Fruit fly (Drosophila melanogaster) ovary, adult (tissue): ENCODE results near the gene CG43993.

Experiments
- CG17801 ChIP-seq: fragments of 200-800 bp; optimal IDR thresholded peaks from 2 replicates; lab custom pipeline; 2019; ENCODE audit warnings: missing biosample characterization, mild to moderate bottlenecking, missing genetic modification characterization, moderate library complexity; ENCODE audit not compliant: partially characterized antibody

Gene CG43993

DNA sequence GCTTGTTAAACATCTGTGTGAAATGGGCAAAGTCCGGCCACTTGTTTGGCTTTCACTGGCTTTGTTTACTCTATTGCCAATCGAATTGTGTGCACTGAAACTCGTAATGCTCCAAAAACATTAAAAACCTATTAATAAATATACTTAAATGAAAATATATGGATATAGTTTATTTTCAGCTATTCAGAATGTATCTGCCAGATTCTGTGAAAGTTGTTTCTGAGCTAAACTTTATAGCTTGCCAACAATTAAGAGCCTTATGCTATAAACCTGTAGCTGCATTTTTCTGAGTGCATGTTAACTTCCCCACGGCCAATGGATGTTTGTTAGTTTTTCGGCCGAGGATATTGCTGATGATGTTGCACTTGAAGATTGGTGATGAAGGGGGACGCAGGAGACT lies 27.7 kb downstream of the CG43993 start:
- TF ChIP-seq CG17801, result no peak

DNA sequence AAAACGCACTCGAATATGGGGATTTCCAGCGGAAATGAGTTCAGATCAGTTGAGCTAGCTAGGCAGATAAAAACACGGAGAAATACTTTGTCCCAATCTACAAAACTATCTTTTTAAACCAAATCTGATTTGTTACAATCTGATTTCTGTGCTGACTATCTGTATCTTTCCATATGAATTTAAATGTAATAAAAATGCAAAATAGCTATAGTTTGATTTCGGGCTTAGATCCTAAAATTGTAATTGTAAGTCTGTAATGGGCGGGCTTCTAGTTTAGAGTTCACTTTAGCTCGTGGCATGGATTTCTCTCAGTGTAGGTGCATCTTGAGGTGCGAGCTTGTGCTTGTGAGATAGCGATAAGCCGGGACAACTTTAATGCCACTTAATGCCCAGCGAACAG lies 29.9 kb downstream of the CG43993 start:
- no peak for TF ChIP-seq CG17801

DNA sequence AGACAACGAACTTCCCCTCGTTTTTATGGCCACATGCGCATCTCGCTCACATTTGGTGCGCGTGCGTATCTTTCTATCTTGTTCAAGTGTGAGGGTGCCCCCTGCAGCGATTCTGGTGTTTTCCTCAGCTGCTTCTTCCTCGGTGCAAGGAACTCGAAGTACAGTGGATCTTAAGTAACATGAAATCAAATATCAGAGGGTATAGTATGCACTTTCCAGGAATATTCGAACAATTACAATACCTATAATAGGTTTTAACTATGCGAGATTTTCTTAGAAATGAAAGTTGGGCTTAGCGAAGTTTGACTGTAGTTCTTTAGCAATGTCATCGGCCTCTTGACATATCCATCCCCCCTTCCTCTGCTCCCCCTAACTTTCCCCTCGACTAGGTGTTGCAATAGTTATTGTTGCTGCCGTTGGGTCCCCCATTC lies 30.4 kb downstream of the CG43993 start:
- no peak for TF ChIP-seq CG17801

DNA sequence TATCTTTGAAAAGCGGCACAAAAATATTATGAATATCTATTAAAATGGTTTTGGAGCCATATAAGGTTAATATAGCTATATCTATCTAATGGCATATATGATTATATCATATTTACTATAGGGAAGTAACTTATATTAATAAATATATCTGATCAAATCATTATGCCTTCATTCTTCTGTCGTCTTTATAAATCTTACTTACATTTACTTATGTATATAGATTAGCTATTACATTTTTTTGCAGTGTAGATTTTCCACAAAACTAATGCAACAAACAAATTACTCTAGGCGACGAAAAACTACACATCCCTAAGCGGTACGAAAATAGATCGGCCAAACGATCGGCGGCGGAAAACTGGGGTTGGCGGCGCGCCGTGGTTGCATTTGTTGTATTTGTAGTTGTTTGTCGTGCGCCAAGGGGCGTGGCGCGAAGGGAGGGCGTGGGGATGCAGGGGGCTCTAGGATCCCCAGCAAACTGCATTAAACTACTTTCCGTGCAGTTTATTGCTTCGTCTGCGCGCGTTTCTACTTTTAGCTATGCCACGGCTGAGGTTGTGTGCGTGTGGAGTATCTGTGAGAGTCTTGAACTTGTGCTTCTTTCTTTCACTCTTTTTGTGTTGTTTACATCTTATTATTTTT lies 31.2 kb downstream of the CG43993 start:
- no peak for TF ChIP-seq CG17801

DNA sequence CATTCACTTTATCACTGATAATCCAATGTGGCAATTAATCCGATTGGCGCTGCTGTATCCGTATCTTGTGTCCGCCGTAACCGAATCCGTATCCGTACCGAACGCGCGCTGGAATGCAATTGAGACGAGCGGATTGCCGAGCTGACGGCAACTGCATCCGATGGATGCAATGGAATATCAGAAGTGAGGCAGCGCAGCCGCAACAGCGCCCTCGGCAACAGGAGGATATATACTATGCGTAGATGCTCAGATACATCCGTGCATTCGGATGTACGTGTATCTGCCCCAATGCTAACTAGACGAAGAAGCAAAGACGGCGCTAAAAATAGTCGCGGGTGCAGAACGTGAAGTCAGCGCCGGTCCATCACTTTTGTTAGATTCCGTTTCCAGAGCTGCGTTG lies 32.4 kb downstream of the CG43993 start, which contains the start of gene rols:
TSS of gene rols (minus strand) at position 101 of the 400 bp plus-strand sequence.
- no peak for TF ChIP-seq CG17801

DNA sequence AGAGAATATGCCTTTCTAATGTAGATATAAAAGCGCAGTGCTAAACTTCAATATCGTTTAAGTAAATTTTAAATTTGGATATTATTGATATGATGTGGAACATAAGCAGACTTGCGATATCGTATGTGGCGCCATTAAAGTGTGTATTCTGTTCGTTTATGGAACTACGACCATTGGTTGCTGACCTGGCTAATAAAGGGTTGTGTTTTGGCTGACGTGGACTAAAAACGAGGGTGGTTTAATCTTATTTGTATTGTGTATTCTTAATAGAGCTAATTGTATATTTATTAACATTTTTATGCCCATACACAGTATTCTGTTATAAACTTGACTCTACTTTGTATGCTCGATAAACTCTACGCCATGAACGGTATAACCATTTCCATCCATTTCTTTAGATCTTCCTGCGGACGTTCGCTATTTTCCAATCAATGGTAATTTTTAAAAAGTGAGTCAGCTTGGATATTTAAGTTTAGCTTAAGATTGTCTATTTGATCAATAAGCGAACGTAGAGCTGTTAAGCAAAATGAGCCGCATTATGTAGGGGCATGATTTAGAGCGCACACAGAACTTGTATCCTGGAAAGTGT lies 34.4 kb downstream of the CG43993 start:
- TF ChIP-seq CG17801, result no peak

DNA sequence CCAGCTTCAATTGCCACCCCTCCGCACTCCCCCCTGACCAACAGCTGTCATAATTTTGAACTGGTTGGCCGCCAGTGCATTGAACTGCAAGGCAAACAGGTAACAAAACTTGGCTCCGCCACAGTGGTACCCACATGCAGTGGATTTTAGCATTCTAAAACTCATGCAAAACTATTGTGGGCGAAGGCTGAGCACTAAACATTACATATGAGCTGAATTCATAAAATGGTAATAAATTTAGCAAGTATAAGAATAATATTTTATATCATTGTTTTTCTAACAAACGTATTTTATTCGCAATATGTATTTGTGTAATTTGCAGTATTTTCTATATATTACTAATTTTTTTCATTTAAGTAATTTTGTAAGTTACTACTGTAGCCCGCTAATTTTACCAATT lies 40.0 kb downstream of the CG43993 start:
- no peak for TF ChIP-seq CG17801

DNA sequence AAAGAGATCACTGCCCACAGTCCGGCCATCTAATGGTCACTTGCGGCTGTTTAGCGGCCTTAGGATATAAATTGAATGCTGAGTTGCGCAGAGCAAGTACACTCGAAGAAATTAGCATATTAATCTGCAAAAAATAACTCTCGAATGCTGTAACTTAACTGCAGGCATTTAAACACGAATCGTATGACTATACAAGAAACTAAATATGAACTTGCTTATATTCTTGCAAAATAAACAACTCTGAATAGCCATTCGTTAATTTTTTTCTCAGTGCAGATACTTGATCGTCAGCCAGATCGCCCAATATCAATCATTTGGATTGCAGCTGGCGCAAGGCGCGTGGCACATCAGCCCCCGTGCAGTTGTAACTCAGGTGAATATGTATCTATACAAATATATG lies 40.7 kb downstream of the CG43993 start:
- TF ChIP-seq CG17801, result no peak

DNA sequence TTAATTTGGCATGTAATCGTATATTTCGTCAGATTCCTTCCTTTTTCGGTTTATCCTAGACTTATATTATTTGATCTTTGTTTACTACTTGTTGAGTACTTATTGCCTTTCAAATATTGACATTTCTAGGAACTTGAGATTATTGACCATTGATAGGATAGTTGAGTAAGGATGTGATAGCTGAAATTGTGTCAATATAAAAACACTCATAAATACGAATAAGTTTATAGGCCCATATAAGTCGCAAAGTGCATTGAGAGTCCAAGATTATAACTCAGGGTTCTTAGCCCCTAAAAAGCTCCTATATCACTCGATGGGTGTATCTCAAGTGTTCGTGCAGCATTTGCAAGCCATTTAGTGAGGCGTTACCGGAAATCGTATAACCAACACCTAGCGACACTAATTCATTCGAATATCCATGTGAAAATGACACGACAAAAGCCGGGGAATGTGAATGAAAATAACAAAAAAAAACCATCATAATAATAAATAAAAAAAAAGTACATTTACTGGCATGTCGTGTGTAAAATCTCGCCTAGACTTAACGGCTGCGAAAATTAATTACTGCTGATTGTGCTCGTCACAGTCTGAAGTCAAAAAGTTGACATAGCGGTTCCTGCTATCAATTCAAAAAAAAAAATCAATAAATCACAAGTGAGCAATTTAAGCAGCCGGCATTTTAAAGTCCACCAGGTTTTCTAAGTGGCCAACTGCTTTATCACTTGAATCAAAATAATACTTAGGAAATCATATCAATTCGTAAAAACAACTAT lies 41.7 kb downstream of the CG43993 start:
- no peak for TF ChIP-seq CG17801

DNA sequence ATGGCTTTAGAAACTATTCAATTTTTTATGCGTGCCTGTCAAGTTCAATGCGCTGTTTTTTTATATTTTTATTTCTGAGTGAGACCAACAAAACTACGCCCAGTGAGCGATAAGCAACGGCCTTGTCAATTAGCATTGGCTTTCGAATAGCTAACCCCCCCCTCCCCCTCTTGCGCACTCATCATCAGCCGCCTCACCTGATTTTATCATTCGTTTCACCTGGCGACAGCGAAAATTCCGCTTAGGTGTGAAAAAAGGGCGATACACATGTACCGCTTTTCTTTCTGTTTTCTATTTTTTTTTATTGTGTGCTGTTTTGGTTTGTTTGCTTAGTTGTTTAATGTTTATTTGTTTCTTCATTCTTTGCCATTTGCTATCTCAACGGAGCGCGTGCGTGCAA lies 42.6 kb downstream of the CG43993 start:
- peak; percentile 66 for TF ChIP-seq CG17801

DNA sequence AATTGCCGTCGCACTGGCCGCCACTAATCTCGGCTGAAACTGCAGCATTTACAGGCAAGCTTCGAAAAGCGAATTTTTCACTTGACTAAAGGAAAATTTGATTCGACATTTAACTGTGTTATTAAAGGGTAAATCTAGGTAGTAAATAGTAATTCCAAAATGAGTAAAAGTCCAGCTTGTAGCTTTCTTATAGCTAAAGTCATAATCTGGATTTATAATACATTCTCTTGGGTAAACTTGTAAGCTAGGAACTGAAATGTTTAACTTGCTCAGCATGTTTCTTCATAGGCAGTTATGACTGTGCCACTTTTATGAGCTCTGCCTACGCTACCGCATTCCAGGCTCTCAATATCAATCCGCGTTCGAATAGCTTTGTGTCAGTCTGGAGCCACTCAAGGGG lies 44.0 kb downstream of the CG43993 start:
- no peak for TF ChIP-seq CG17801

DNA sequence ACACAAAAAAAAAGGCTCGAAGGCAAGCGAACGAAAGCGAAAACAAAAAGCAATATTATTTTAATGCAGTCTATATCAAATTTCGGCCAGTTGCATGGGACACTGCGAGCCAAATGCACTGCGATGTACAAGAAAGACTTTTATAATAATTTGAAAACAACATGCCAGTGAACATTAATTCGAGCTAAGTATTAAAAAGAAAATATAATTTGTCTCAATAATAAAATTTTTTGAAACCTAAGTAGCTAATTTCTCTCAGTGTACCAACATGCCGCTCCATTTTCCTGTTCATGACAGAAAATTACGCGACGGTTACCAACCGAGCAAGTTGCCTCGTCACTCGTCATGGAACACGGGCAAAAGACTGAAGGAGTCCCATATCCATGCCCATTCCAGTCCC lies 45.0 kb downstream of the CG43993 start:
- TF ChIP-seq CG17801, result peak; percentile 46

DNA sequence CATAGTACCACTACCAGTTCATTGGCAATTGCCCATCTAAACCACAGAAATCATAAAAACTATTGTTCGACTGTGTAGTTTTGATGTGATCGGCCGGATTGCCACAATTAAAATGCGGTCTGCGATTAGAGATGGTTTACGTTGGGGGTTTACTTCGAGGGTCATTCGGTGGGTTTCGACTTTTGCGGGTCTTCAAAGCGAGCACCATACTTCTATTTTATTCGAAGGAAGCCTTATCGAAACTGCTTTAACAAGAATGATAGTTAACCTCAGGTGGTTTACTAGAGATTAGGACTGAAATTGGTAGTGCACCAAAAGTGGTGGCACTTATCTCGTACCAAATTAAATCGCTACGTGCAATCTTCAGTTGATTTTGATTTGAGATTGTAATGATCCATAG lies 45.6 kb downstream of the CG43993 start:
- TF ChIP-seq CG17801, result no peak

DNA sequence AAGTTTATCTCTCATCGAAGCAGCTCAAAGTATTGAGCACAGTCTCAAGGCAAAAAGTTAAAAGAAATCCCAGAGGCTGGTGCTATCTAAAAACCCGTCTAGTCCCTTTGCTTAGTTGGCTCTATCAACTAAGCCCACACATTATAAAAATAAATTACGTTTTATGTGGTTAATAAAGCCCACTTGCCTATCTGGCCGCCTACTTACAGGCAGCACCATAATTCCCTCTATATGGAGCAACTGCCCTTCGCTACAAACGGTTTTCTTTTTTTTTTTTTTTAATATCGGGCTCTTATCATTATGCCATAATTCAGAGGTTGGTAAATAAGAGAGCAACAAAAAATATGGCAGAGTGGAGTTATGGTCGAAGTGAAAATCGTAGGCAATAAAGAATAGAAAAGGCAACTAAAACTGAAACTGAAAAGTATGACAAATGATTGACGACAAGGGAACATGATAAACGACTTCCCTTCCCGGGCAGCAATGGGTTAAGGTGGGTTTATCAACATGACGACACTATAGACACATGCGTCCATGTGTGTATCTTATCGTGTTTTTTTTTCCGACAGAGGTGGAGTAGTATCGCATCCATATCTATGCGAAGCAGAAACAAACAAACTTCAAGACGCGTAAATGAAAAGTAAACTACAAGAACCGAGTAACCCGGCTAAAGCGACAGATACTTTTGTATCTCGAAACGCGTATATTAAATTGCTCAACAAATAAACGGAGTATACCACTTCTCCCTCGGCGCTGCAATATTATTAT lies 46.4 kb downstream of the CG43993 start:
- no peak for TF ChIP-seq CG17801

DNA sequence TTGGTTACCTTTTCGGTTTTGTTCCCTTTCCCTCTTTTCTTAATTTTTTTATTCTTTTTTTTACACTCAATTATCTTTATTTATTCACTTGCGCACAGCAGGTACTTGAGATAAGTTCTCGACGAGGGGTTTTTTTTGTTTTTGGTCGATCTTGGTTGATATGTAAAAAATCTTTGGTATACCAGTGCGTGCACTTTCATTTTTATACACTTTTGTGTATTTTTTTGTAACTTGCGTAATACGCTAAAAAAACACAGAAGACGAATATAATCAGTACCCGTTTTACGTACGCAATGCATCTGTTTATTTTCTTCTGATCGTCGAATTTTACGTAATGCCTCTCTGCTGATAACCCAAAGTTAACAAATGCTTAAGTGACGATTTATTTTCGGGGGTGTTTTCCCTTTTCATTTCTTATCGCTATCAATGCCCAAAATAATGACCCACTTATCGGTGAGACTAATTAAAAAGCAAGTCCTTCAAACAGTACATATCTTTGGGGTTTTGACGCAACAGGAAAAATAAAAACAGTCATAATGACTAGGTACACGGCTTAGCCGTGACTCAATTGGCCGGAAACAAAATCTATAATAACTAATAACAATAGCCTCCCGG lies 47.1 kb downstream of the CG43993 start:
- no peak for TF ChIP-seq CG17801

DNA sequence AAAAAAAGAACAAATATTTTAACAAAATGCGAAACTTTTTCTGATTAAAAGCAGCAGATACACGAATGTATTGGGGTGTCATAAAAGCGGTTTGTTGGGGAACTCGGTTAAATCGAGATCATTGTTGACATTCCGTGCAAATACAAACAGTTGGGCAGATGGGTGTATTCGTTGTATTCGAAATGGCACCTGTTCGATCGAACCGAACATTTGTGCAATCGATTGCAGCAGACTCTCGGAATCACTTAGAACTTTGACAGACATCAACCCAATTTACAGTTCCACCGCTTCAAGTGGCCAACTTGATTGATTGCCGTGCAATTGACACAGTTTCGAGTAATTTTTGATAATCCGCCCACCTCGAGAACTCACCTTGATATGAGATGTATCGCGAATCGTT lies 48.1 kb downstream of the CG43993 start:
- no peak for TF ChIP-seq CG17801
